Fruit fly (Drosophila melanogaster): ENCODE measurements around the gene CG13124.

- TF ChIP-seq CG14655 (GFP tag; optimal IDR thresholded peaks at IDR 0.05) (no peak), EcR (GFP tag; optimal IDR thresholded peaks at IDR 0.05) (no peak), Pif1B (GFP tag; optimal IDR thresholded peaks at IDR 0.05) (peak; percentile 11), CG8159 (tag; optimal IDR thresholded peaks at IDR 0.05) (no peak), CG9948 (tag; optimal IDR thresholded peaks at IDR 0.05) (no peak), CG15710 (tag; optimal IDR thresholded peaks at IDR 0.05) (no peak), CG17806 (tag; optimal IDR thresholded peaks at IDR 0.05) (no peak), CG32121 (GFP tag; IDR thresholded peaks at IDR 0.05) (peak; percentile 21; the same call in 1 of the 2 replicates), CG12605 (GFP tag; IDR thresholded peaks at IDR 0.05) (no peak), CG10348 (GFP tag; IDR thresholded peaks at IDR 0.05) (no peak), D1 (tag; optimal IDR thresholded peaks at IDR 0.05) (no peak), CG34367 (tag; optimal IDR thresholded peaks at IDR 0.05) (no peak), CG8301 (tag; optimal IDR thresholded peaks at IDR 0.05) (no peak)
These were observed 36.7 kb upstream of the CG13124 start for dm6 chr2L:9945086-9945485.
